Worm (Caenorhabditis elegans) whole organism, L3 larva: Measurements from ENCODE around the gene acly-1.

Experiments
- ama-1 ChIP-seq: fragments of 150-350 bp; optimal IDR thresholded peaks from 2 replicates; lab custom pipeline; 2018
- ceh-28 ChIP-seq: fragments of 150-350 bp; optimal IDR thresholded peaks from 2 replicates; lab custom pipeline; 2014; ENCODE audit warnings: missing biosample characterization, missing genetic modification reagents, missing genetic modification characterization
- ceh-82 ChIP-seq: fragments of 150-350 bp; optimal IDR thresholded peaks from 2 replicates; lab custom pipeline; 2014; ENCODE audit warnings: missing biosample characterization, missing genetic modification characterization
- daf-12 ChIP-seq: fragments of 150-350 bp; optimal IDR thresholded peaks from 2 replicates; lab custom pipeline; 2014; ENCODE audit warnings: missing biosample characterization, missing genetic modification reagents, missing genetic modification characterization
- egl-5 ChIP-seq: fragments of 150-350 bp; optimal IDR thresholded peaks from 2 replicates; lab custom pipeline; 2017; ENCODE audit warnings: missing biosample characterization, missing genetic modification reagents, missing genetic modification characterization, inconsistent platforms
- elt-2 ChIP-seq: sonication (generic microtip); optimal IDR thresholded peaks from 2 replicates; lab custom pipeline; 2016; ENCODE audit warnings: missing genetic modification reagents, mild to moderate bottlenecking, missing genetic modification characterization, missing compliant biosample characterization
- elt-3 ChIP-seq, 3 experiments: fragments of 150-350 bp in 1 of 3; sonication (generic microtip) in 2 of 3; optimal IDR thresholded peaks; 2 replicates in 2 of 3; 4 replicates in 1 of 3; lab custom pipeline; 2014 to 2017; ENCODE audit warnings: missing biosample characterization in 3 of 3, missing genetic modification characterization in 3 of 3
- eor-1 ChIP-seq, 2 experiments: fragments of 150-350 bp; optimal IDR thresholded peaks; 2 replicates each; lab custom pipeline; 2014 to 2018; ENCODE audit warnings: missing biosample characterization in 2 of 2, missing genetic modification characterization in 2 of 2
- fkh-10 ChIP-seq: sonication (generic microtip); optimal IDR thresholded peaks from 2 replicates; lab custom pipeline; 2017; ENCODE audit warnings: missing biosample characterization, missing genetic modification reagents, missing genetic modification characterization
- fos-1 ChIP-seq: fragments of 150-350 bp; optimal IDR thresholded peaks from 2 replicates; lab custom pipeline; 2014; ENCODE audit warnings: missing biosample characterization, missing genetic modification characterization
- hmg-11 ChIP-seq: sonication (generic microtip); optimal IDR thresholded peaks from 2 replicates; lab custom pipeline; 2016; ENCODE audit warnings: missing genetic modification characterization, missing compliant biosample characterization
- jun-1 ChIP-seq: fragments of 150-350 bp; optimal IDR thresholded peaks from 2 replicates; lab custom pipeline; 2014; ENCODE audit warnings: missing biosample characterization, missing genetic modification reagents, missing genetic modification characterization
- lin-15B ChIP-seq: fragments of 150-350 bp; optimal IDR thresholded peaks from 2 replicates; lab custom pipeline; 2014; ENCODE audit warnings: missing biosample characterization, missing genetic modification characterization
- lin-39 ChIP-seq: fragments of 150-350 bp; optimal IDR thresholded peaks from 2 replicates; lab custom pipeline; 2018; ENCODE audit warnings: missing biosample characterization, missing genetic modification reagents, missing genetic modification characterization
- lsy-12 ChIP-seq: sonication (generic microtip); optimal IDR thresholded peaks from 2 replicates; lab custom pipeline; 2016; ENCODE audit warnings: mild to moderate bottlenecking, missing genetic modification characterization, missing compliant biosample characterization
- mdl-1 ChIP-seq: fragments of 150-350 bp; optimal IDR thresholded peaks from 2 replicates; lab custom pipeline; 2014; ENCODE audit warnings: missing biosample characterization, missing genetic modification characterization
- mml-1 ChIP-seq: fragments of 150-350 bp; sonication (generic microtip); optimal IDR thresholded peaks from 3 replicates; lab custom pipeline; 2014; ENCODE audit warnings: missing biosample characterization, missing genetic modification characterization
- nfya-1 ChIP-seq: sonication (generic microtip); optimal IDR thresholded peaks from 2 replicates; lab custom pipeline; 2017; ENCODE audit warnings: missing genetic modification characterization, mild to moderate bottlenecking, missing compliant biosample characterization, antibody characterized with exemption, moderate library complexity; ENCODE audit not compliant: insufficient read depth
- nhr-11 ChIP-seq: fragments of 150-350 bp; optimal IDR thresholded peaks from 2 replicates; lab custom pipeline; 2014; ENCODE audit warnings: missing biosample characterization, missing genetic modification characterization
- nhr-12 ChIP-seq: fragments of 150-350 bp; optimal IDR thresholded peaks from 2 replicates; lab custom pipeline; 2014; ENCODE audit warnings: missing biosample characterization, missing genetic modification characterization
- nhr-23 ChIP-seq: fragments of 150-350 bp; optimal IDR thresholded peaks from 2 replicates; lab custom pipeline; 2014; ENCODE audit warnings: missing biosample characterization, missing genetic modification reagents, missing genetic modification characterization
- nhr-237 ChIP-seq: fragments of 150-350 bp; optimal IDR thresholded peaks from 2 replicates; lab custom pipeline; 2014; ENCODE audit warnings: missing biosample characterization, missing genetic modification characterization
- nhr-25 ChIP-seq: sonication (generic microtip); optimal IDR thresholded peaks from 2 replicates; lab custom pipeline; 2017; ENCODE audit warnings: missing biosample characterization, missing genetic modification characterization
- nhr-76 ChIP-seq: fragments of 150-350 bp; sonication (generic microtip); optimal IDR thresholded peaks from 5 replicates; lab custom pipeline; 2014; ENCODE audit warnings: missing biosample characterization, missing genetic modification characterization
- nhr-77 ChIP-seq: fragments of 150-350 bp; optimal IDR thresholded peaks from 2 replicates; lab custom pipeline; 2014; ENCODE audit warnings: missing biosample characterization, missing genetic modification characterization
- pha-4 ChIP-seq: fragments of 150-350 bp; optimal IDR thresholded peaks from 2 replicates; lab custom pipeline; 2014; ENCODE audit warnings: missing biosample characterization, missing genetic modification reagents, missing genetic modification characterization
- pqm-1 ChIP-seq: fragments of 150-350 bp; optimal IDR thresholded peaks from 2 replicates; lab custom pipeline; 2017; ENCODE audit warnings: missing biosample characterization, missing genetic modification characterization, inconsistent platforms
- skn-1 ChIP-seq: fragments of 150-350 bp; optimal IDR thresholded peaks from 2 replicates; lab custom pipeline; 2014; ENCODE audit warnings: missing biosample characterization, missing genetic modification characterization
- snpc-4 ChIP-seq: fragments of 150-350 bp; optimal IDR thresholded peaks from 2 replicates; lab custom pipeline; 2014; ENCODE audit warnings: missing biosample characterization, missing genetic modification characterization
- tbx-2 ChIP-seq: sonication (generic microtip); optimal IDR thresholded peaks from 2 replicates; lab custom pipeline; 2016; ENCODE audit warnings: mild to moderate bottlenecking, missing genetic modification characterization, missing compliant biosample characterization
- unc-62 ChIP-seq: fragments of 150-350 bp; sonication (generic microtip); optimal IDR thresholded peaks from 4 replicates; lab custom pipeline; 2014; ENCODE audit warnings: missing biosample characterization, missing genetic modification reagents, missing genetic modification characterization
- ztf-11 ChIP-seq: fragments of 150-350 bp; optimal IDR thresholded peaks from 2 replicates; lab custom pipeline; 2014; ENCODE audit warnings: missing biosample characterization, missing genetic modification characterization
- ztf-4 ChIP-seq: fragments of 150-350 bp; optimal IDR thresholded peaks from 2 replicates; lab custom pipeline; 2014; ENCODE audit warnings: missing biosample characterization, missing genetic modification characterization

Gene acly-1

ce11 chrX:1512307-1512706 lies 33.0 kb downstream of the acly-1 start:
- TF ChIP-seq pha-4 (tag; lab: Kevin White, UChicago): no peak
- no peak for TF ChIP-seq ceh-82

ce11 chrX:1513153-1513552 lies 33.8 kb downstream of the acly-1 start:
- TF ChIP-seq skn-1 (tag; lab: Kevin White, UChicago): no peak
- no peak for TF ChIP-seq tbx-2 (tag; lab: Kevin White, UChicago)
- no peak for TF ChIP-seq snpc-4
- TF ChIP-seq pha-4 (tag; lab: Kevin White, UChicago): no peak
- TF ChIP-seq ceh-82: no peak
- no peak for TF ChIP-seq ztf-4 (tag; lab: Kevin White, UChicago)
- no peak for TF ChIP-seq mdl-1 (tag; lab: Kevin White, UChicago)
- no peak for TF ChIP-seq lin-15B (tag; lab: Kevin White, UChicago)
- no peak for TF ChIP-seq nhr-76 (tag; lab: Kevin White, UChicago)
- TF ChIP-seq nhr-12 (tag; lab: Kevin White, UChicago): no peak
- no peak for TF ChIP-seq ztf-11

ce11 chrX:1516574-1516973 lies 37.2 kb downstream of the acly-1 start:
- TF ChIP-seq snpc-4 (peak; percentile 16), skn-1 (tag; lab: Kevin White, UChicago) (no peak)

ce11 chrX:1517519-1517918 lies 38.2 kb downstream of the acly-1 start:
- TF ChIP-seq nhr-23 (peak; percentile 1), lsy-12 (tag; lab: Kevin White, UChicago) (no peak), daf-12 (tag; lab: Kevin White, UChicago) (no peak), nfya-1 (tag; lab: Kevin White, UChicago) (no peak), hmg-11 (tag; lab: Kevin White, UChicago) (peak; percentile 3), eor-1 (tag; optimal IDR thresholded peaks at IDR 0.05; lab: Kevin White, UChicago) (no peak)
- TF ChIP-seq, all 47 proteins: peak for 2

ce11 chrX:1521387-1521786 lies 42.0 kb downstream of the acly-1 start, which contains the start of gene toca-1:
TSS of gene toca-1 (minus strand) at chrX:1521487.
- TF ChIP-seq mml-1 (tag; lab: Kevin White, UChicago) (no peak), pha-4 (tag; lab: Kevin White, UChicago) (no peak), nhr-25 (tag; lab: Kevin White, UChicago) (no peak), jun-1 (no peak), fkh-10 (GFP tag; lab: Kevin White, UChicago) (no peak), lin-39 (no peak), unc-62 (GFP tag; lab: Kevin White, UChicago) (no peak), nhr-76 (tag; lab: Kevin White, UChicago) (no peak)

ce11 chrX:1522068-1522467 lies 42.7 kb downstream of the acly-1 start:
- TF ChIP-seq egl-5 (tag; lab: Kevin White, UChicago) (no peak), nhr-11 (no peak), ceh-28 (tag; lab: Kevin White, UChicago) (no peak), hmg-11 (tag; lab: Kevin White, UChicago) (peak; percentile 35), pqm-1 (no peak), nfya-1 (tag; lab: Kevin White, UChicago) (peak; percentile 57), jun-1 (no peak), lin-39 (peak; percentile 71), lin-15B (tag; lab: Kevin White, UChicago) (peak; percentile 5), nhr-25 (tag; lab: Kevin White, UChicago) (no peak)

ce11 chrX:1523272-1523671 lies 43.9 kb downstream of the acly-1 start:
- TF ChIP-seq fkh-10 (GFP tag; lab: Kevin White, UChicago): no peak
- no peak for TF ChIP-seq hmg-11 (tag; lab: Kevin White, UChicago)
- no peak for TF ChIP-seq fos-1
- no peak for TF ChIP-seq jun-1
- no peak for TF ChIP-seq nhr-76 (tag; lab: Kevin White, UChicago)
- no peak for TF ChIP-seq ama-1 (lab: Kevin White, UChicago)
- no peak for TF ChIP-seq elt-3 (tag; optimal IDR thresholded peaks at IDR 0.05; lab: Kevin White, UChicago)
- no peak for TF ChIP-seq unc-62 (GFP tag; lab: Kevin White, UChicago)
- TF ChIP-seq elt-2: no peak
- no peak for TF ChIP-seq ztf-4 (tag; lab: Kevin White, UChicago)
- TF ChIP-seq nhr-77 (tag; lab: Kevin White, UChicago): no peak
- no peak for TF ChIP-seq nhr-237
- TF ChIP-seq egl-5 (tag; lab: Kevin White, UChicago): no peak
